Fruit fly (Drosophila melanogaster): ENCODE results near the gene Cbs.
A peak's percentile ranks its signal among the peaks of the same experiment; 100 is the strongest.

Gene Cbs

DNA sequence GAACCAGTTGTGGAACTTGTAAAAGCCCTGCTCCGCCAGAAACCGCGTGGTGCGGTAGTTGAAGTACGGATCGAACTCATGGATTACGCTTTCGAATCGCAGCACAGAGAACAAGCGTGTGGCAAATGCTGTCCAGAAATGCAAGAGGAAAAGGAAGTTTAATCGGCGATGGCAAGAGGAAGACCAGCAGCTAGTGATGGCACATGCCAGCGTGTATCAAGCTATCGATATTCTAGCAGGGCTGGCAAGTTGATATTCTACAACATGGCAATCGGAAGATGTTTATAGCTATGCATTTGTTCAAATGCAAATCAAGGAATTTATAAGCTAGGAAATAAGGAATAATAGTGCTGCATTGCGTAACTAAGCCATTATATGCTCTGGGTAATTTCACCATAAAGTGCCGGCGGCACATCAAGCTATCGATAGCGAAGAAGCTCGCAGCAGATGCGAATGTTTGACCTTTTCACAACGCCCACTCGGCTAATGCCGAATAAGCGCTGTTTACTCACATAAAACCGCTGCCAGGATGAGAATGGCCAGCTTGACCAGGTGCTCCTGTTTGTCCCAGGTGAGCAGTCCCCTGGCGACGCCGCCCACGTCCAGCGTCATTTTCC lies 8.3 kb downstream of the Cbs start (continued):
- no peak for TF ChIP-seq trh (GFP tag; optimal IDR thresholded peaks at IDR 0.05)
- TF ChIP-seq sqz (GFP tag; optimal IDR thresholded peaks at IDR 0.05): peak; percentile 73
- TF ChIP-seq CG13296 (GFP tag; optimal IDR thresholded peaks at IDR 0.05): peak; percentile 88
- TF ChIP-seq shn (GFP tag; optimal IDR thresholded peaks at IDR 0.05): peak; percentile 68
- peak; percentile 71 for TF ChIP-seq gro (GFP tag; optimal IDR thresholded peaks at IDR 0.05)
- TF ChIP-seq CG8924 (tag; optimal IDR thresholded peaks at IDR 0.05): peak; percentile 68
- TF ChIP-seq seq (GFP tag; IDR thresholded peaks at IDR 0.05): peak; percentile 49; the same call in 1 of the 2 replicates
- peak; percentile 78 for TF ChIP-seq disco-r (GFP tag; optimal IDR thresholded peaks at IDR 0.05)
- peak; percentile 47; the same call in 1 of the 2 replicates for TF ChIP-seq Nf-YA (GFP tag; IDR thresholded peaks at IDR 0.05)
- peak; percentile 47 for TF ChIP-seq az2 (GFP tag; optimal IDR thresholded peaks at IDR 0.05)
- peak; percentile 69 for TF ChIP-seq CG9817 (tag; optimal IDR thresholded peaks at IDR 0.05)
- TF ChIP-seq CG12155 (GFP tag; optimal IDR thresholded peaks at IDR 0.05): peak; percentile 45
- TF ChIP-seq CG10209 (GFP tag; optimal IDR thresholded peaks at IDR 0.05): peak; percentile 70
- TF ChIP-seq CG11398 (GFP tag; optimal IDR thresholded peaks at IDR 0.05): peak; percentile 64
- TF ChIP-seq gt (GFP tag; IDR thresholded peaks at IDR 0.05): no peak
- peak; percentile 26 for TF ChIP-seq Kr (GFP tag; optimal IDR thresholded peaks at IDR 0.05)
- TF ChIP-seq CTCF (GFP tag; optimal IDR thresholded peaks at IDR 0.05): peak; percentile 59
- peak in 1 of 2 experiments; percentile 24 for TF ChIP-seq Hr78 (GFP tag; optimal IDR thresholded peaks at IDR 0.05)
- peak; percentile 43 for TF ChIP-seq sd (tag; optimal IDR thresholded peaks at IDR 0.05)
- TF ChIP-seq CG15479 (GFP tag; optimal IDR thresholded peaks at IDR 0.05): no peak
- peak; percentile 56 for TF ChIP-seq exex (tag; optimal IDR thresholded peaks at IDR 0.05)
- TF ChIP-seq unc-4 (GFP tag; IDR thresholded peaks at IDR 0.05; ENCODE audit: partially characterized antibody): peak; percentile 74
- TF ChIP-seq NC2β (GFP tag; optimal IDR thresholded peaks at IDR 0.05): peak; percentile 87
- TF ChIP-seq ems (GFP tag; optimal IDR thresholded peaks at IDR 0.05): peak; percentile 61
- peak; percentile 62 for TF ChIP-seq MBD-R2 (GFP tag; IDR thresholded peaks at IDR 0.05)
- TF ChIP-seq pzg (GFP tag; optimal IDR thresholded peaks at IDR 0.05): peak; percentile 75
- peak; percentile 57; the same call in 1 of the 2 replicates for TF ChIP-seq CG14441 (GFP tag; IDR thresholded peaks at IDR 0.05)
- TF ChIP-seq esg (GFP tag; conservative IDR thresholded peaks at IDR 0.05): no peak
- TF ChIP-seq bcd (GFP tag; optimal IDR thresholded peaks at IDR 0.05): peak; percentile 81
- TF ChIP-seq chif (GFP tag; optimal IDR thresholded peaks at IDR 0.05): peak; percentile 47 to 59
- 0 out of 3 replicates have a peak, but pooled peaks have one; percentile 35 for TF ChIP-seq CG11560 (tag; IDR thresholded peaks at IDR 0.05)
- TF ChIP-seq CG3407 (GFP tag; optimal IDR thresholded peaks at IDR 0.05): peak; percentile 44
- TF ChIP-seq inv (GFP tag; IDR thresholded peaks at IDR 0.05; ENCODE audit: partially characterized antibody): peak; percentile 77
- no peak for TF ChIP-seq Chrac-16 (GFP tag; optimal IDR thresholded peaks at IDR 0.05)
- no peak for TF ChIP-seq Sox102F (GFP tag; optimal IDR thresholded peaks at IDR 0.05)
- peak; percentile 32; the same call in 1 of the 2 replicates for TF ChIP-seq Oaz (GFP tag; IDR thresholded peaks at IDR 0.05)
- TF ChIP-seq CG14014 (GFP tag; IDR thresholded peaks at IDR 0.05): peak; percentile 77
- peak; percentile 43 for TF ChIP-seq CG4617 (GFP tag; optimal IDR thresholded peaks at IDR 0.05; ENCODE audit: borderline replicate concordance)
- TF ChIP-seq CG9215 (GFP tag; IDR thresholded peaks at IDR 0.05): peak; percentile 28; the same call in 1 of the 2 replicates
- TF ChIP-seq CG2889 (GFP tag; IDR thresholded peaks at IDR 0.05): no peak; the same call in 2 of the 3 replicates
- peak; percentile 55; the same call in 1 of the 2 replicates for TF ChIP-seq stc (GFP tag; IDR thresholded peaks at IDR 0.05)
- TF ChIP-seq rib (GFP tag; IDR thresholded peaks at IDR 0.05): peak; percentile 61
- TF ChIP-seq grau (tag; optimal IDR thresholded peaks at IDR 0.05): peak; percentile 66
- peak; percentile 87 for TF ChIP-seq Bgb (GFP tag; IDR thresholded peaks at IDR 0.05; ENCODE audit: partially characterized antibody)
- peak; percentile 63 for TF ChIP-seq Six4 (GFP tag; optimal IDR thresholded peaks at IDR 0.05)
- peak; percentile 42 for TF ChIP-seq Atf-2 (GFP tag; optimal IDR thresholded peaks at IDR 0.05)
- peak; percentile 74 for TF ChIP-seq mam (GFP tag; optimal IDR thresholded peaks at IDR 0.05)
- no peak for TF ChIP-seq tll (GFP tag; optimal IDR thresholded peaks at IDR 0.05)
- TF ChIP-seq CG6654 (GFP tag; optimal IDR thresholded peaks at IDR 0.05): peak; percentile 28
- TF ChIP-seq HLH54F (GFP tag; optimal IDR thresholded peaks at IDR 0.05): peak; percentile 55

Measured in whole organism, embryonic.